Worm (Caenorhabditis elegans): ENCODE data around the gene sid-2.

sid-2 gene

ce11 chrIII:13721066-13721465, 41.8 kb downstream of the sid-2 start:
- TF ChIP-seq hmg-4 (GFP tag; optimal IDR thresholded peaks at IDR 0.05) (peak; percentile 88), ets-7 (tag; optimal IDR thresholded peaks at IDR 0.05) (no peak), tra-4 (tag; optimal IDR thresholded peaks at IDR 0.05) (peak; percentile 11), ceh-36 (tag; optimal IDR thresholded peaks at IDR 0.05) (peak; percentile 29), flt-1 (GFP tag; IDR thresholded peaks at IDR 0.05) (peak; percentile 35), ceh-13 (GFP tag; optimal IDR thresholded peaks at IDR 0.05) (no peak), pes-1 (GFP tag; IDR thresholded peaks at IDR 0.05) (0 out of 2 replicates have a peak, but pooled peaks have one; percentile 26), ama-1 (optimal IDR thresholded peaks at IDR 0.05) (no peak), hmbx-1 (tag; optimal IDR thresholded peaks at IDR 0.05) (no peak), sea-1 (GFP tag; conservative IDR thresholded peaks at IDR 0.05) (peak; percentile 66; the same call in 1 of the 2 replicates), hnd-1 (tag; optimal IDR thresholded peaks at IDR 0.05) (no peak), tbx-37 (GFP tag; conservative IDR thresholded peaks at IDR 0.05) (no peak), tbx-11 (GFP tag; IDR thresholded peaks at IDR 0.05) (peak; percentile 37; the same call in 1 of the 2 replicates), aly-1 (tag; optimal IDR thresholded peaks at IDR 0.05) (peak; percentile 46), B0310.2 (tag; optimal IDR thresholded peaks at IDR 0.05) (peak; percentile 48), scrt-1 (GFP tag; IDR thresholded peaks at IDR 0.05) (no peak), F13C5.2 (tag; optimal IDR thresholded peaks at IDR 0.05) (peak; percentile 25)

ce11 chrIII:13721944-13722343, 42.7 kb downstream of the sid-2 start:
- TF ChIP-seq pes-1 (GFP tag; IDR thresholded peaks at IDR 0.05) (no peak), F13C5.2 (tag; optimal IDR thresholded peaks at IDR 0.05) (no peak), hmbx-1 (tag; optimal IDR thresholded peaks at IDR 0.05) (no peak), B0310.2 (tag; optimal IDR thresholded peaks at IDR 0.05) (no peak), aly-1 (tag; optimal IDR thresholded peaks at IDR 0.05) (no peak), ceh-13 (GFP tag; optimal IDR thresholded peaks at IDR 0.05) (no peak), tbx-11 (GFP tag; IDR thresholded peaks at IDR 0.05) (no peak), ama-1 (optimal IDR thresholded peaks at IDR 0.05) (no peak), ets-7 (tag; optimal IDR thresholded peaks at IDR 0.05) (no peak), sea-1 (GFP tag; conservative IDR thresholded peaks at IDR 0.05) (no peak), tbx-37 (GFP tag; conservative IDR thresholded peaks at IDR 0.05) (no peak), ceh-36 (tag; optimal IDR thresholded peaks at IDR 0.05) (no peak), hmg-4 (GFP tag; optimal IDR thresholded peaks at IDR 0.05) (no peak), scrt-1 (GFP tag; IDR thresholded peaks at IDR 0.05) (no peak), tra-4 (tag; optimal IDR thresholded peaks at IDR 0.05) (no peak), hnd-1 (tag; optimal IDR thresholded peaks at IDR 0.05) (no peak), flt-1 (GFP tag; IDR thresholded peaks at IDR 0.05) (no peak)

- TF ChIP-seq hmbx-1 (tag; optimal IDR thresholded peaks at IDR 0.05) (no peak), tbx-11 (GFP tag; IDR thresholded peaks at IDR 0.05) (no peak), tbx-37 (GFP tag; conservative IDR thresholded peaks at IDR 0.05) (no peak), pes-1 (GFP tag; IDR thresholded peaks at IDR 0.05) (no peak), F13C5.2 (tag; optimal IDR thresholded peaks at IDR 0.05) (no peak), ama-1 (optimal IDR thresholded peaks at IDR 0.05) (peak; percentile 31)
These were observed 43.3 kb downstream of the sid-2 start for ce11 chrIII:13722387-13723122.

- TF ChIP-seq sea-1 (GFP tag; conservative IDR thresholded peaks at IDR 0.05) (no peak), aly-1 (tag; optimal IDR thresholded peaks at IDR 0.05) (no peak), ama-1 (optimal IDR thresholded peaks at IDR 0.05) (peak; percentile 9), tbx-37 (GFP tag; conservative IDR thresholded peaks at IDR 0.05) (no peak)
These were observed 45.0 kb downstream of the sid-2 start for ce11 chrIII:13724018-13724892.

ce11 chrIII:13729760-13730159, 50.5 kb downstream of the sid-2 start:
- no peak for TF ChIP-seq scrt-1 (GFP tag; IDR thresholded peaks at IDR 0.05)

- TF ChIP-seq B0310.2 (tag; optimal IDR thresholded peaks at IDR 0.05) (no peak), flt-1 (GFP tag; IDR thresholded peaks at IDR 0.05) (no peak), aly-1 (tag; optimal IDR thresholded peaks at IDR 0.05) (no peak), scrt-1 (GFP tag; IDR thresholded peaks at IDR 0.05) (no peak), ets-7 (tag; optimal IDR thresholded peaks at IDR 0.05) (no peak), ama-1 (optimal IDR thresholded peaks at IDR 0.05) (no peak), ceh-13 (GFP tag; optimal IDR thresholded peaks at IDR 0.05) (no peak), hmbx-1 (tag; optimal IDR thresholded peaks at IDR 0.05) (no peak)
These were observed 52.3 kb downstream of the sid-2 start, which contains the start of gene W06F12.2 for ce11 chrIII:13731589-13731988. TSS of gene W06F12.2 (minus strand) at chrIII:13731689.

Measured in whole organism, early embryonic.